Fruit fly (Drosophila melanogaster) whole organism, pupa: Measurements from ENCODE around the gene Srrm1.

Experiments used
- CG10348 ChIP-seq: fragments of 200-800 bp; sonication (Bioruptor generic); IDR thresholded peaks from 2 replicates; pipeline ENCODE4 v1.3.6; 2022; ENCODE audit warnings: missing biosample characterization, missing genetic modification characterization
- CG13204 ChIP-seq: fragments of 200-800 bp; sonication (Bioruptor generic); optimal IDR thresholded peaks from 2 replicates; lab custom pipeline; 2018; ENCODE audit warnings: missing biosample characterization, mild to moderate bottlenecking, missing genetic modification characterization, moderate library complexity
- CG15710 ChIP-seq: fragments of 200-800 bp; sonication (Bioruptor generic); optimal IDR thresholded peaks from 2 replicates; lab custom pipeline; 2018; ENCODE audit warnings: missing biosample characterization, mild to moderate bottlenecking, missing genetic modification characterization, moderate library complexity
- CG17806 ChIP-seq: fragments of 200-800 bp; sonication (Bioruptor generic); optimal IDR thresholded peaks from 2 replicates; lab custom pipeline; 2018; ENCODE audit warnings: missing biosample characterization, mild to moderate bottlenecking, missing genetic modification characterization, moderate library complexity
- CG34367 ChIP-seq: fragments of 200-800 bp; sonication (Bioruptor generic); optimal IDR thresholded peaks from 2 replicates; lab custom pipeline; 2018; ENCODE audit warnings: missing biosample characterization, mild to moderate bottlenecking, missing genetic modification characterization
- CG8159 ChIP-seq: fragments of 200-800 bp; sonication (Bioruptor generic); optimal IDR thresholded peaks from 3 replicates; lab custom pipeline; 2018; ENCODE audit warnings: missing biosample characterization, mild to moderate bottlenecking, missing genetic modification characterization, moderate library complexity
- CG9948 ChIP-seq: fragments of 200-800 bp; sonication (Bioruptor generic); optimal IDR thresholded peaks from 2 replicates; lab custom pipeline; 2018; ENCODE audit warnings: missing biosample characterization, mild to moderate bottlenecking, missing genetic modification characterization, moderate library complexity
- Pif1A ChIP-seq: fragments of 200-800 bp; sonication (Bioruptor generic); optimal IDR thresholded peaks from 3 replicates; lab custom pipeline; 2016; ENCODE audit warnings: missing biosample characterization, missing genetic modification characterization
- Pif1B ChIP-seq: fragments of 200-800 bp; sonication (Bioruptor generic); optimal IDR thresholded peaks from 3 replicates; lab custom pipeline; 2016; ENCODE audit warnings: missing biosample characterization, missing genetic modification characterization
- rn ChIP-seq: fragments of 200-800 bp; sonication (Bioruptor generic); IDR thresholded peaks from 2 replicates; pipeline ENCODE4 v1.3.6; 2022; ENCODE audit warnings: missing biosample characterization, missing genetic modification characterization

DNA sequence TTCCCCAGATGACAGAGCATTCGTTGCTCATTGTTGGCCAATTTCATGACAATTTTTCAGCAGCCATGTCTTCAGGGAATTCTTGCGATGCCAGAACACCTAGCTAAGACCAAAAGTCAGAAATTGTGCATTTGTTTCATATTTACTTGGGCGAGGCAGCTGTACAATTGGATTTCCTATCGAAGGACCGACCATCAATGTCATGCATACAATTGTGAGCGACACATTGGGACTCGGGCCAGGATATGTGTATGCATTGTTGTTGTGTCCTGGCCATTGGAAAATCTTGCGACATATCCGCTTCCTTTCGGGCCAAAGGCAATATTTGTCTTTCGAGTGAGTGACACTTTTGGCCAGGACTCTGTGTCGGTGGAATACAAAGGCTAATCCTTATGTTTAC is 40.7 kb downstream of the Srrm1 start:
- TF ChIP-seq CG17806 (tag; lab: Kevin White, UChicago) (no peak), CG13204 (GFP tag; lab: Kevin White, UChicago) (no peak), CG9948 (tag; lab: Kevin White, UChicago) (no peak), Pif1B (no peak), CG15710 (tag; lab: Kevin White, UChicago) (no peak), Pif1A (GFP tag; lab: Kevin White, UChicago) (no peak), CG10348 (no peak), rn (GFP tag; lab: Robert Waterston, UW) (no peak), CG8159 (no peak), CG34367 (tag; lab: Kevin White, UChicago) (no peak)
